Fruit fly (Drosophila melanogaster) whole organism, adult: ENCODE data around the gene elfless.

ENCODE experiments used
- CG11617 ChIP-seq: fragments of 200-800 bp; sonication (Bioruptor generic); optimal IDR thresholded peaks from 2 replicates; lab custom pipeline; 2017; ENCODE audit warnings: mild to moderate bottlenecking, missing biosample characterization, missing genetic modification reagents, missing genetic modification characterization
- CG33017 ChIP-seq: fragments of 200-800 bp; sonication (Bioruptor generic); optimal IDR thresholded peaks from 2 replicates; lab custom pipeline; 2018; ENCODE audit warnings: missing biosample characterization, mild to moderate bottlenecking, missing genetic modification characterization, moderate library complexity
- Crg-1 ChIP-seq: fragments of 200-800 bp; sonication (Bioruptor generic); optimal IDR thresholded peaks from 2 replicates; lab custom pipeline; 2016; ENCODE audit warnings: missing biosample characterization, missing genetic modification characterization
- cic ChIP-seq: fragments of 200-800 bp; sonication (Bioruptor generic); optimal IDR thresholded peaks from 2 replicates; lab custom pipeline; 2017; ENCODE audit warnings: missing biosample characterization, mild to moderate bottlenecking, missing genetic modification characterization, moderate library complexity
- cnc ChIP-seq, 2 experiments: fragments of >200 bp; optimal IDR thresholded peaks; 2 replicates each; lab custom pipeline; 2017
- ovo ChIP-seq: fragments of 200-800 bp; sonication (Bioruptor generic); optimal IDR thresholded peaks from 2 replicates; lab custom pipeline; 2016; ENCODE audit warnings: missing biosample characterization, missing genetic modification characterization
- tj ChIP-seq: fragments of 200-800 bp; sonication (Bioruptor generic); optimal IDR thresholded peaks from 3 replicates; lab custom pipeline; 2017; ENCODE audit warnings: missing biosample characterization, mild to moderate bottlenecking, missing genetic modification characterization, moderate library complexity

dm6 chr2L:18007635-18008034, 3.6 kb downstream of the elfless start, which contains the start of the genes CG42634 and CG42635:
- no peak for TF ChIP-seq ovo
- TF ChIP-seq Crg-1 (GFP tag; lab: Kevin White, UChicago) = no peak
- no peak for TF ChIP-seq CG33017 (tag; lab: Kevin White, UChicago)
- no peak for TF ChIP-seq tj (GFP tag; lab: Kevin White, UChicago)
- no peak for TF ChIP-seq cic (GFP tag; lab: Kevin White, UChicago)
- no peak for TF ChIP-seq cnc (optimal IDR thresholded peaks at IDR 0.05; lab: Kevin White, UChicago)
- no peak for TF ChIP-seq CG11617 (GFP tag; lab: Kevin White, UChicago)
